Fruit fly (Drosophila melanogaster) S2 (cell line): Measurements from ENCODE around the gene Ccdc39.

Experiments
- CG8478 ChIP-seq: fragments of >200 bp; optimal IDR thresholded peaks from 2 replicates; lab custom pipeline; 2018
- CTCF ChIP-seq, 2 experiments: fragments of >200 bp; optimal IDR thresholded peaks; 2 replicates each; lab custom pipeline; 2018

The Ccdc39 gene

DNA sequence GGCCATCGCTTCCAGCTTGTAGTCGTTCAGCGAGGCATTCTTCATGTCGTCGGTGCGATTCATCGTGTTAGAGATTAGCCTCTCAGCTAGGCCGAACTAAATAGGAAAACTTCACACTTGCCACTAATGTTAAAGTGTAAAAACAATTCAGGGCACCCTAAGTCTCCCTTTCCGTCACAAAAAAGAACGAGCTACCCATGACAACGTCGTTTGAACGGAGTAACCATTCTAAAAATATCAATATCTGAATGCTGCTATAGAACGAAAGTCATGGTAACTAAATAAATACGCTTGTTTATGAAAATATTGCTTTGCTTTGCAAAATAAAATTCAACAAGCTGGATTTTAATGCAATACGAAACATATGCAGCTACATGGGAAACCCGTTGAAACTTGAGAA is at the start of gene Ccdc39:
Ccdc39 (minus strand) TSS at position 101 of the 400 bp plus-strand sequence.
- no peak for TF ChIP-seq CTCF (optimal IDR thresholded peaks at IDR 0.05; lab: Kevin White, UChicago)
- no peak for TF ChIP-seq CG8478 (lab: Kevin White, UChicago)

DNA sequence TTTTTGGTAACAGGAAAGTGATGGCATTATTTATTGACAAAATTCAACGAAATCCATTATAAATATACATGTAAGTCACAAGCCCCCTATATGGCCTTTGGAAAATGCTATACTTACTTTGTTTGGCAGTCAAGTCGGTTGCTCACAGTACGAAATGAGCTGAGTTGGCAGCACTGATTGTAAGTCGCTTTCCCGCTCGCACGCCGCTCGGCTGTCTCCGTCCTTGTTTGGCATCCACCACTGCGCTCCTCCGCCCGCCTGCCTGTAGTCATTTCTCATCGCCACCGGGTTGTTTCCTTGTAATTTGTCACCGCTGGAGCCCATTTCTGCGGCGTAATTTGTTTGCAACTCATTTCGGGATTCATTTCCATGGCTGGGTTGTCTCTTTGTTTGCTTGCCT is 49.1 kb upstream of the Ccdc39 start:
- TF ChIP-seq CG8478 (lab: Kevin White, UChicago) (no peak), CTCF (optimal IDR thresholded peaks at IDR 0.05; lab: Kevin White, UChicago) (no peak)

DNA sequence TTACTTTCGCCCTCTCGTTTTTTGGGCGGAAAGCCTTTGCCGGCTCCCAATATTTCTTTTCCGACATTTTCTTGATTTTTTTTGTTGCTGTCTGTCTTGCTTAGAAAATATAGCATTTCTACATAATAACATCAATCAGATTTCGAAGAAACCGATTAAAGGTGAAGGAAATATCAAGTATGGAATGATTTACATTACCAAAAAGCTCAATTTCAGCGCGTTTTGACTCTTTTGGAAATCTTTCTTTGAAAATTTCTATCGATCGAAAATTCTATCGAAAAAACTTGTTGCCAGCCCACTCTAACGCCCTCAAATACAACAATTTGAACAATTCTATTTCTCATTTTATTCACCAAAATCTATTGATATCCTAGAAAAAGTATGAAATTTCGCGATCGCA is 46.7 kb upstream of the Ccdc39 start, which contains the start of gene CG14659:
CG14659 (minus strand) TSS at position 101 of the 400 bp plus-strand sequence.
- TF ChIP-seq CG8478 (lab: Kevin White, UChicago): no peak

DNA sequence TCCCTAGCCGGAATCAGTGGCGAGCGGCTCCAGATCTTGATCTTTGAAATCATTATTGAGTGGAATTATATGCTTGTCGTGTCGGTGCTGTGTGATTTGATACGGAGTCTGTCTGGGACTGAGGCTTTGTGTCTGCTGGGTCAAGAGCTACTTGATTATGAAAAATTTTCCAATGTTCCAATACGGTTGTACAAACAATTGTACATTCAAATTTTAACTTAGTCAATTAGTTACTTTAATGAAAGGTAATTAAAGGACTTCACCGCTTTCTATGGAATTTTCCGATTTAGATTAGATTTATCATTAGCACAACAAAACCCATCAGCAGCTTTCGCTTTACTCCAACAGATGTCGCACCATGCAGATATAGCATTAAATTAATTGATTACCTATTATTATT is 45.9 kb upstream of the Ccdc39 start, which contains the start of gene CG14658:
CG14658 (minus strand) TSS at position 101 of the 400 bp plus-strand sequence.
- TF ChIP-seq CTCF (optimal IDR thresholded peaks at IDR 0.05; lab: Kevin White, UChicago) (peak in 1 of 2 experiments; percentile 17), CG8478 (lab: Kevin White, UChicago) (no peak)

DNA sequence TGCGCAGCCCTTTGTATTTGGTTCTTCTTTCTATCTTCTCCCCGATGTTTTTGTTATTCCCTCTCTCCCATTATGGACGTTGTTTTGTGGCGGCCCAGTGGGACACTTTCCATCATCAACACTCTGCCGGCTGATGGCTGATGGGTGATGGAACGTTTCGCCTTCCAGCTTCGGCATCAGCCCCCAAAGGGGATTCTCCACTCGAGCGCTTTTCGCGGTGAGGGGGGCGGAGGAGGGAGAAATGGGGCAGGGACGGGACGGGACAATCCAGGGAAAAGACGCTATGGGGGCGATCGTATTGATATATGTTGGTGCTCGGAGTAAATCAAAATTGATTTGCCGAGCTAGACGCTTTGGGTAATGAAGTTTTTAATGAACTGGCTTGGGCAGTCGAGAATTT is 40.7 kb upstream of the Ccdc39 start:
- no peak for TF ChIP-seq CTCF (optimal IDR thresholded peaks at IDR 0.05; lab: Kevin White, UChicago)
- TF ChIP-seq CG8478 (lab: Kevin White, UChicago): no peak

DNA sequence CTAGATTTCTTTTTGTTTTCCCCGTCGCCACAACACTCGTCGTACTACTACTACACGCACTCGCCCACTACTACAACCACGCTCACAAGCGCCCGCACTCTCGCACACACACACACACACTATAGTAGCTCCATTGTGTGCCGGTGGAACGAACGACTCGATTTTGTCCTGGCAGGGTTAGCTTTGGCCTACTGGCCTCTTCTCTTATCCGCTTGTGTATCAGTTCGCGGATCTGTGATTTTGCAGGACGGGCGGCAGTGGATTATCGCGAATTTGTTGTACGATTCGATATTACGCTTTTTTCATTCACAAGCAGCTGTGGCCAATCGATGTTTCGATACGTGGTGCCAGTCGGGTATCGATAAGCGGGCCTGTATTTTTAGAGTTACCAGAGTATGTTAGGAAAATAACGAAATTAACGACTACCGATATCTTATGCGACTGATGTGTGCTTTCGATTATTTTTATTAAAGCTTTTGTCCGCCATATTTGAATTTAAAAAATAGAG is 36.6 kb upstream of the Ccdc39 start, which contains the start of gene CG14657:
CG14657 (minus strand) TSS at position 335 of the 508 bp plus-strand sequence.
- TF ChIP-seq CTCF (optimal IDR thresholded peaks at IDR 0.05; lab: Kevin White, UChicago): no peak
- TF ChIP-seq CG8478 (lab: Kevin White, UChicago): no peak

DNA sequence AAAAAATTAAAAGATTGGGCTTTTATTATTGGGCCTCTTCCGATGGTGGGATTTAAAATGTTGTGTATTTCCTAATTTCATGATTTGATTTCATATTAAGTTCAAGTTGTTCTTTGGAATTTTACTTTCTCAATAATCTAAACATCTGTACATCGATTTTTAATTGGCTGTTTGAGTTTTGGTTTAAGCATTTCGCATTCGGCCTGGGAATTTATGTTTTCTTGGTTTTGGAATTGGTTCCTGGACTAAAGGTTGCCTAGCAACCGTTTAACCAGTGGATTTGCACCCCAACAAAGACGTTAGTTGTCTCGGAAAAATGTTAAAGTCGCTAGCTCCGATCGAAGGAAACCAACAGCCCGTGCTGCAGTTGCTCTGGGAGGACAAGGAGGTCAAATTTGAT is 31.5 kb upstream of the Ccdc39 start, which contains the start of gene BBS5:
BBS5 (plus strand) TSS at position 301 of the 400 bp plus-strand sequence.
- TF ChIP-seq CTCF (optimal IDR thresholded peaks at IDR 0.05; lab: Kevin White, UChicago) (no peak), CG8478 (lab: Kevin White, UChicago) (no peak)

DNA sequence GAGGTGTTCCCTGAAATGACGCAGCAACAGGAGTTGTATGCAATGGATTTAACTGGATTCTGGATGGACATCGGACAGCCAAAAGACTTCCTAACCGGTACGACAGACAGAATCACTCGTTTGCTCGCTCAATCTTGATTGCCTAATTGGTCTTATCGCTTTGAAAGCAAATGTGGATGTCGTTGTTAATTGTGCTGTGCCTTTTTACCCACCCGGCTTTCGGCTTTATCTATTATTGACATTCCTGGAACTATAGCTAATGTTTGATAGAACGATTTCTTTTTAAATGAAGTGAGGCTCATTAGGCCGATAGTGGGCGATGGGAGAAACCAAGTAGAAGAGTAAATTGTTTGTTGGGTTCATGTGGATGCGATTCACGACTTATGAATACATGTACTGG is 30.2 kb upstream of the Ccdc39 start:
- TF ChIP-seq CG8478 (lab: Kevin White, UChicago) (no peak), CTCF (optimal IDR thresholded peaks at IDR 0.05; lab: Kevin White, UChicago) (no peak)

DNA sequence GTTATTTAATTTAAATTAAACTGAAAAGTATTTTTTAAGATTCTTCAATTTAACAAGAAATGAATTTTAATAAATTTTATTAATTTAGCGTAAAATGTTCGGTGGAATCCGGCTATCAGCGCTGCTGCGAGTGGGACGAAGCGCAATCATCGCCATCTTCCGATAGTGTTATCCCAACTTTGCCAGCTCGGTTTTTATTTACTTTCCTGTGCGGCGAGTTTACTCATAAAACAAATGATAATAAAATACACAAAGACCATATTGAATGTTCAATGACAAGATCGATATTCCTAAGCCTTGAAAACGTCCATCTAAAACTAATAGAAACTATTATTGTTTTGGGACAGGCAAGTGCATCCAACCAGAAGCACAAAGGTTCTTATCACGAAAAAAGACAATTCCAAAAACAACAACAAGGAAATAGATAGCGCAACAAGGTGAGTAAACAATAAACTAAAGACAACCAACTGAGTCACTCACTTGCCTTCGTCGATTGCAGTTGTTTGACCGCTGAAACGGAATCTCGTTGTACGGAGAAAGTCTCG is 28.7 kb upstream of the Ccdc39 start:
- TF ChIP-seq CG8478 (lab: Kevin White, UChicago) (no peak), CTCF (optimal IDR thresholded peaks at IDR 0.05; lab: Kevin White, UChicago) (no peak)

DNA sequence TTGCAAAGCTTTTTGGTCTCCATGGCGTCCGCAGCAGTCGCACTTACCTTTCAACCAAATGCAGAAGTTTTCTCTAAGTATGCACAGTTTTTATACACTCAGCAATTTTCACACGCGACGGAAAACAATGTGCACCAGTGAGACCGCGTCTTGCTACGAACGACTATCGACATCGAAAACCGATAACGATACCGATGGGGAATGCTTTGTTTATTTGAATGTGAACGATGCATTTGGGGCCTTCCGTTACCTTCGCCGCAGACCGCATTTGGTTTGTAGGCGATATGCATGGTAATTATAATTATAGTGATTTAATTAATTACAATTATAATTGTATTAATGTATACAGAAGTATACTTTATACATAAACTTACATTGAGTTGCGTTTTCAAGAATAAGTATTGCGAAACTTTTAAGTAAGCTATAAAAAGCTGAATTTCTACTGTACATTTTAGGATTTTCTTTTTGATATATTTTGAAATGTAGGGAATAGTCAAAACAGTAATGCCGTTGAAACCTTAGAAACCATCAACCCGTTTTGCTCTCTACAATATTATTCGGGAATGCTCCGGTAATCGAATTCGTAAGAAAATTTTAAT is 27.5 kb upstream of the Ccdc39 start, which contains the start of the genes Hus1-like and ctrip:
Hus1-like (minus strand) TSS at position 161 of the 599 bp plus-strand sequence.
ctrip (minus strand) TSS at position 161 of the 599 bp plus-strand sequence.
- TF ChIP-seq CG8478 (lab: Kevin White, UChicago): no peak
- peak in 1 of 2 experiments; percentile 9 for TF ChIP-seq CTCF (optimal IDR thresholded peaks at IDR 0.05; lab: Kevin White, UChicago)

DNA sequence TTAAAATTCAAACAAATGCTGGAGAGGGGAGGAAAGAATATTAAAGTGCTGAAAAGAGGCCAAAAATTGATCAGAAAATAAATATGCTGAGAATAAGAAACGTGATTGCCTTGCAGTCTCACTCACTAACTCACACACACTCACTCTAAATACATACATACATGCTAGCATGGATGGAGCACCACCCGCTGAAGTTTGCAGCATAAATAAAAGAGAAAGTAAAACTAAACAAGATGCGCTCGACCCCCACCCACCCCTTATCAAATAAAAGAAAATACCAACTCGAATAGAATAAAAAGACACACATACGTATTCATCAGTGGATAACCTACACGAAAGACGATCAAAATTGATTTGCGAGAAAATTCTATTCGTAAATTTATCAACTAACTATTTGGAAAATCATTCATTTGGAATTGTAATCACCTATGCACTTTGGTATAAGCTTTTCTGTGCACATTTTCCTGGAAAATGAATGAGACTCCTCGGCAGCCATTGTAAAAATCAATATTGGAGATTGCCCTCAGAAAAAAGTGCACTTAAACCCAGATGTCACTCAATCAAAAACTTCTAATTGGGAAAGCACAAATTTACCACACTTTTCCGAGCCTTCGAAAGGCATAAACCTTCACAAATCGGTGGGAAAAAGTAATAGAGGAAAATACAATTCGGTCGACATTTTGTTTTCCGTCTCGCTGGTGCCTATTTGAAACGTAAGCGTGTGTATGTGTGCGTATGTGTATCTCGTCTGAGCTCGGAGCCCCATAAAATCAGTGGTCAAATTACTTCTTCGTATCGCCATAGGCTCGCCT is 26.8 kb upstream of the Ccdc39 start, which contains the start of gene Gmppb:
Gmppb (plus strand) TSS at position 321 of the 812 bp plus-strand sequence.
- TF ChIP-seq CTCF (optimal IDR thresholded peaks at IDR 0.05; lab: Kevin White, UChicago) (no peak), CG8478 (lab: Kevin White, UChicago) (no peak)

DNA sequence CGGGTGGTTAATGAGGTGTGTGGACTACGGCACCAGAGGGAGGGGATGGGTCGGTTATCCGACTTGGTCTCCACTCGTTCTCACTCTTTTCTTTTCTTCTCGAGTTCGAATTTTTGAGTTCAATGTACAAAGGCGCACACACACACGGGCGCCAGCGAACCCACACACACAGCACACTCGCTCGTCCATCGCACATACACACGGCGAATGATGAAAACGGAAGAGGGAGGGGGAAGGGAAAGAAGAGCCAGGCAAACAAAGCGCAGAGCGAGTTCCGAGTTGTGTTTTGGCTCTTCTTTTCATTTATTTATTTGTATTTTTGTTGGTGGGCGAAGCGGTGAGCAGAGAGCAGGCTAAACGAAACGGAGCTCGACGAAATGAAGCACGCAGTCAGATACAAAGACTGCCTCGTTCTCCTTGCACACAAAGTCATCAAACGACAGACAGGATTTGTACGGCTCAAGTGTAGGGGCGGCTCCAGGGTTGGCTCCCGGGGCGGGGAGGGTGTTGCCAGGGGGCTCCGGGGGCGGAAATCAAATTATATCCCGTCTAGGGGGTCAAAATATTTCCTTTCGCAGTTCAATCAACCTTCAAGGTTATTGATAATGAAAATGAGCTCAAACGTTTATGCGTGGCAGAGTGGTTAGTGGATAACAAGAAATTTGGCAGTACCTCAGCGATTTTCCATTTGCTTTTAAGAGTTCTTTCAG is 25.6 kb upstream of the Ccdc39 start:
- TF ChIP-seq CTCF (optimal IDR thresholded peaks at IDR 0.05; lab: Kevin White, UChicago) (no peak), CG8478 (lab: Kevin White, UChicago) (no peak)

DNA sequence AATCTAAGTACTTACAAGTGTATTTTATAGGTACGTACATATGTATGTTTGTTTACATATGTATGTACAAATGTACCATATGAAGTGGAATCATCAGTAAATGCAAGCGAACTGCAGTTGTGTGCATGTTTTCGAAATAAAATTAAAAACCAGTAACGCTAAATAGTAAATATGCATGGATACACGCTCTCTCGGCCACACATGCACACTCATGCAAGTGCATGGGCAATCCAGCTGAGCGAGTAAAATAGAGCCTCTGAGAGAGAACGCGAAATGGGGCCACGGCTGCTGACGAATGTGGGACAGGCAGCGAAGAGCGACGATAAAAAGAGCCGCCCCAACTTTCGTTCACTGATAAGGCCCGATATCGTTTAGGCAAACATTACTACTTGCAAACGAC is 23.1 kb upstream of the Ccdc39 start:
- no peak for TF ChIP-seq CTCF (optimal IDR thresholded peaks at IDR 0.05; lab: Kevin White, UChicago)
- TF ChIP-seq CG8478 (lab: Kevin White, UChicago): no peak

DNA sequence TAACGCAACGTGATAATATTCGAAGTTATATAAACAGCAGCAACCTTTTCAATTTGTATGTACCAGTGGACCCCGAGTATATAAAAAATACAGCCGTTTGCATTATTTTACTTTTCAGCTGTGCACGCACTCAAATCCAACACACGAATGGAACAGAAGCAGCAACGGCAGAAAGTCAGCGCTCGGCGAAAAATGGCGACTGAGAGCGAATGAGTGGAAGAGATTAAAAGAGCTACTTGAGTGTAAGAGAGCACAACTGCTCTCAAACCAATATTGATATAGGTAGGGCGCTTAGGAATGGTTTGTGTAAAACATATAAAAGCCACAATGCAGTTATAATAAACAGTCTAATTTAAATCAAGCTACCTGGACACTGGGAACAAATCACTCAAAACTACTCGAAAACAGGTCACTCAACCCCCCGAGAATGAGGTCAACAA is 21.8 kb upstream of the Ccdc39 start:
- TF ChIP-seq CG8478 (lab: Kevin White, UChicago): no peak
- TF ChIP-seq CTCF (optimal IDR thresholded peaks at IDR 0.05; lab: Kevin White, UChicago): no peak
